Worm (Caenorhabditis elegans) whole organism, L3 larva: Measurements from ENCODE around the gene elf-1.

Source experiments
- R02D3.7 ChIP-seq: fragments of 150-350 bp; optimal IDR thresholded peaks from 2 replicates; lab custom pipeline; 2014; ENCODE audit warnings: missing biosample characterization, missing genetic modification characterization
- ZK546.5 ChIP-seq: sonication (generic microtip); optimal IDR thresholded peaks from 2 replicates; lab custom pipeline; 2017; ENCODE audit warnings: missing biosample characterization, missing genetic modification characterization
- aly-2 ChIP-seq: fragments of 150-350 bp; optimal IDR thresholded peaks from 2 replicates; lab custom pipeline; 2014; ENCODE audit warnings: missing biosample characterization, missing genetic modification characterization
- ama-1 ChIP-seq: fragments of 150-350 bp; optimal IDR thresholded peaks from 2 replicates; lab custom pipeline; 2018
- ceh-16 ChIP-seq: sonication (generic microtip); optimal IDR thresholded peaks from 2 replicates; lab custom pipeline; 2017; ENCODE audit warnings: missing biosample characterization, missing genetic modification characterization
- ceh-28 ChIP-seq: fragments of 150-350 bp; optimal IDR thresholded peaks from 2 replicates; lab custom pipeline; 2014; ENCODE audit warnings: missing biosample characterization, missing genetic modification reagents, missing genetic modification characterization
- ceh-82 ChIP-seq: fragments of 150-350 bp; optimal IDR thresholded peaks from 2 replicates; lab custom pipeline; 2014; ENCODE audit warnings: missing biosample characterization, missing genetic modification characterization
- ceh-9 ChIP-seq: sonication (generic microtip); optimal IDR thresholded peaks from 2 replicates; lab custom pipeline; 2018; ENCODE audit warnings: missing biosample characterization, missing genetic modification characterization
- egl-5 ChIP-seq: fragments of 150-350 bp; optimal IDR thresholded peaks from 2 replicates; lab custom pipeline; 2017; ENCODE audit warnings: missing biosample characterization, missing genetic modification reagents, missing genetic modification characterization, inconsistent platforms
- elt-2 ChIP-seq: sonication (generic microtip); optimal IDR thresholded peaks from 2 replicates; lab custom pipeline; 2016; ENCODE audit warnings: missing genetic modification reagents, mild to moderate bottlenecking, missing genetic modification characterization, missing compliant biosample characterization
- eor-1 ChIP-seq, 2 experiments: fragments of 150-350 bp; optimal IDR thresholded peaks; 2 replicates each; lab custom pipeline; 2014 to 2018; ENCODE audit warnings: missing biosample characterization in 2 of 2, missing genetic modification characterization in 2 of 2
- fkh-10 ChIP-seq: sonication (generic microtip); optimal IDR thresholded peaks from 2 replicates; lab custom pipeline; 2017; ENCODE audit warnings: missing biosample characterization, missing genetic modification reagents, missing genetic modification characterization
- fkh-2 ChIP-seq: fragments of 150-350 bp; optimal IDR thresholded peaks from 2 replicates; lab custom pipeline; 2014; ENCODE audit warnings: missing biosample characterization, missing genetic modification reagents, missing genetic modification characterization
- fos-1 ChIP-seq: fragments of 150-350 bp; optimal IDR thresholded peaks from 2 replicates; lab custom pipeline; 2014; ENCODE audit warnings: missing biosample characterization, missing genetic modification characterization
- lin-15B ChIP-seq: fragments of 150-350 bp; optimal IDR thresholded peaks from 2 replicates; lab custom pipeline; 2014; ENCODE audit warnings: missing biosample characterization, missing genetic modification characterization
- lin-39 ChIP-seq: fragments of 150-350 bp; optimal IDR thresholded peaks from 2 replicates; lab custom pipeline; 2018; ENCODE audit warnings: missing biosample characterization, missing genetic modification reagents, missing genetic modification characterization
- lsy-12 ChIP-seq: sonication (generic microtip); optimal IDR thresholded peaks from 2 replicates; lab custom pipeline; 2016; ENCODE audit warnings: mild to moderate bottlenecking, missing genetic modification characterization, missing compliant biosample characterization
- mml-1 ChIP-seq: fragments of 150-350 bp; sonication (generic microtip); optimal IDR thresholded peaks from 3 replicates; lab custom pipeline; 2014; ENCODE audit warnings: missing biosample characterization, missing genetic modification characterization
- nfya-1 ChIP-seq: sonication (generic microtip); optimal IDR thresholded peaks from 2 replicates; lab custom pipeline; 2017; ENCODE audit warnings: missing genetic modification characterization, mild to moderate bottlenecking, missing compliant biosample characterization, antibody characterized with exemption, moderate library complexity; ENCODE audit not compliant: insufficient read depth
- nhr-11 ChIP-seq: fragments of 150-350 bp; optimal IDR thresholded peaks from 2 replicates; lab custom pipeline; 2014; ENCODE audit warnings: missing biosample characterization, missing genetic modification characterization
- nhr-12 ChIP-seq: fragments of 150-350 bp; optimal IDR thresholded peaks from 2 replicates; lab custom pipeline; 2014; ENCODE audit warnings: missing biosample characterization, missing genetic modification characterization
- nhr-23 ChIP-seq: fragments of 150-350 bp; optimal IDR thresholded peaks from 2 replicates; lab custom pipeline; 2014; ENCODE audit warnings: missing biosample characterization, missing genetic modification reagents, missing genetic modification characterization
- nhr-237 ChIP-seq: fragments of 150-350 bp; optimal IDR thresholded peaks from 2 replicates; lab custom pipeline; 2014; ENCODE audit warnings: missing biosample characterization, missing genetic modification characterization
- nhr-25 ChIP-seq: sonication (generic microtip); optimal IDR thresholded peaks from 2 replicates; lab custom pipeline; 2017; ENCODE audit warnings: missing biosample characterization, missing genetic modification characterization
- nhr-43 ChIP-seq: sonication (generic microtip); optimal IDR thresholded peaks from 2 replicates; lab custom pipeline; 2016; ENCODE audit warnings: mild to moderate bottlenecking, missing genetic modification characterization, missing compliant biosample characterization; ENCODE audit not compliant: poor library complexity, severe bottlenecking
- nhr-67 ChIP-seq: fragments of 150-350 bp; optimal IDR thresholded peaks from 2 replicates; lab custom pipeline; 2014; ENCODE audit warnings: missing biosample characterization, missing genetic modification characterization
- nhr-76 ChIP-seq: fragments of 150-350 bp; sonication (generic microtip); optimal IDR thresholded peaks from 5 replicates; lab custom pipeline; 2014; ENCODE audit warnings: missing biosample characterization, missing genetic modification characterization
- nhr-77 ChIP-seq: fragments of 150-350 bp; optimal IDR thresholded peaks from 2 replicates; lab custom pipeline; 2014; ENCODE audit warnings: missing biosample characterization, missing genetic modification characterization
- pha-4 ChIP-seq: fragments of 150-350 bp; optimal IDR thresholded peaks from 2 replicates; lab custom pipeline; 2014; ENCODE audit warnings: missing biosample characterization, missing genetic modification reagents, missing genetic modification characterization
- pqm-1 ChIP-seq: fragments of 150-350 bp; optimal IDR thresholded peaks from 2 replicates; lab custom pipeline; 2017; ENCODE audit warnings: missing biosample characterization, missing genetic modification characterization, inconsistent platforms
- skn-1 ChIP-seq: fragments of 150-350 bp; optimal IDR thresholded peaks from 2 replicates; lab custom pipeline; 2014; ENCODE audit warnings: missing biosample characterization, missing genetic modification characterization
- snpc-4 ChIP-seq: fragments of 150-350 bp; optimal IDR thresholded peaks from 2 replicates; lab custom pipeline; 2014; ENCODE audit warnings: missing biosample characterization, missing genetic modification characterization
- tbx-2 ChIP-seq: sonication (generic microtip); optimal IDR thresholded peaks from 2 replicates; lab custom pipeline; 2016; ENCODE audit warnings: mild to moderate bottlenecking, missing genetic modification characterization, missing compliant biosample characterization
- unc-39 ChIP-seq: sonication (generic microtip); optimal IDR thresholded peaks from 4 replicates; lab custom pipeline; 2017; ENCODE audit warnings: missing biosample characterization, missing genetic modification characterization
- zag-1 ChIP-seq: fragments of 150-350 bp; optimal IDR thresholded peaks from 2 replicates; lab custom pipeline; 2014; ENCODE audit warnings: missing biosample characterization, missing genetic modification characterization
- ztf-4 ChIP-seq: fragments of 150-350 bp; optimal IDR thresholded peaks from 2 replicates; lab custom pipeline; 2014; ENCODE audit warnings: missing biosample characterization, missing genetic modification characterization

elf-1 gene

DNA sequence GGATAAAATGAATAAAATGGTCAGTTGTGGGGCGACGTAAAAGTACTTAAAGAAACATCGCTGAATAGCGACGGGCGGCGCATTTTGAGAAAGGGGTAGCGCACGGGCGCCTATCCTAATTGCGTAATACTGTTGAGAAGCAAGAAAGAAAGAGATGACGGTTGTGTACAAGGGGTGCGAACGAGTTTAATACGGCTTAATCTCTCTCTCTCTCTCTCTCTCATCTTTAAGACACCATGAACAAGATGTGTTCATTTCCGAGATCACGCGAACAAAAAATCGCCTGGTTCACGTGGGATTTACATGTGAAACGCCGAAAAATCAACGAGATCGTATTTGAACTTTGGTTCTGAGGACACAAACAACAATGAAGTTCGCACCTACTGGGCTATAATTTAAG is 70.7 kb downstream of the elf-1 start:
- TF ChIP-seq ama-1 (lab: Kevin White, UChicago) (no peak), egl-5 (no peak), tbx-2 (tag; lab: Kevin White, UChicago) (no peak), nhr-12 (tag; lab: Kevin White, UChicago) (no peak), R02D3.7 (tag; lab: Kevin White, UChicago) (no peak), ceh-82 (tag; lab: Kevin White, UChicago) (no peak), fkh-2 (tag; lab: Kevin White, UChicago) (no peak), snpc-4 (no peak), lsy-12 (tag; lab: Kevin White, UChicago) (no peak), nhr-23 (tag; lab: Kevin White, UChicago) (peak; percentile 1), fos-1 (tag; lab: Kevin White, UChicago) (no peak), nhr-25 (tag; lab: Kevin White, UChicago) (peak; percentile 69), nhr-43 (tag; lab: Kevin White, UChicago) (peak; percentile 80), nhr-67 (tag; lab: Kevin White, UChicago) (no peak), ztf-4 (tag; lab: Kevin White, UChicago) (no peak), pqm-1 (no peak), skn-1 (tag; lab: Kevin White, UChicago) (no peak), nhr-237 (no peak), ceh-9 (tag; lab: Kevin White, UChicago) (no peak)

DNA sequence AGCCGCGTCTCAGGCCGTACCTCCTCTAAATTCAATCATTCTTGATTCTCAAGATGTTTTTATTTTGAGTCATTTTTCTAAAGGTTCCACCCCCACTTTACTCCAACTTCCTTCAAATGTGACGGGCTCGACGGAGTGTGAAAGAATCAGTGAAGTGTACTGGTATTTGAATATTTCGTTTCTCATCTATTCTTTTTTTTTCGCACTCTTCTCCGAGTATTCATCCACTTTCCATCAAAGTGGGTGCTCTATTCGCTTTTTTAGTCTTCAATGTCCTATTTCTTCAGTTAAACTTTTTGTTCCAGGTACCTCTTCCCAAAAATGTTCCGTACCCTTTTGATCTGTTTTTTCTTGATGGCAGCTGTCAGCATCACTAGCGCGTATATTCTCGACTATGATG is 72.5 kb downstream of the elf-1 start, which contains the start of gene nlp-52:
Gene nlp-52, plus strand, starts transcription at position 301 of the 400 bp plus-strand sequence.
- no peak for TF ChIP-seq pha-4
- no peak for TF ChIP-seq egl-5
- no peak for TF ChIP-seq ama-1 (lab: Kevin White, UChicago)
- TF ChIP-seq mml-1, result no peak
- TF ChIP-seq nhr-77, result no peak
- TF ChIP-seq nhr-11, result no peak
- TF ChIP-seq elt-2 (tag; lab: Kevin White, UChicago), result no peak
- no peak for TF ChIP-seq lsy-12 (tag; lab: Kevin White, UChicago)

DNA sequence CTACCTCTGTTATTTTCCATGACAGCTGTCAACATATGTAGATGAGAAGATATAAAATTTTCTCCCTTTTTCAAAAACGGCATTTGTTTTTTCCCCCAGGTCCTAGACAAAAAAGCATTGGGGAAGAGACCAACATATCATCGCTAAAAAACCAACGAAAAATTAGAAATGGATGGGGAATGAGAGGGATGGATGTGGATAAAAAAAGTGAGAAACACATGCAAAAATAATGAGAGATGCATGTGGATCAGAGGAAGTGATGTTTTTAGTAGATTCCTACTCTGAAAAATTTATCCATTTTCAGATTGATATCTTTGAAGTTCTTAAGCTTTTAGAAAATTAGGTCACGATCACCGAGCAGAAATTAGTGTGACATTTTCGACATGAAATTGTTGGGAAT is 73.5 kb downstream of the elf-1 start:
- TF ChIP-seq fkh-10 (no peak), zag-1 (no peak), elt-2 (tag; lab: Kevin White, UChicago) (no peak), unc-39 (tag; lab: Kevin White, UChicago) (no peak), egl-5 (no peak), pha-4 (no peak), eor-1 (tag; optimal IDR thresholded peaks at IDR 0.05; lab: Kevin White, UChicago) (no peak)
- TF ChIP-seq, all 47 proteins: peak for 0

DNA sequence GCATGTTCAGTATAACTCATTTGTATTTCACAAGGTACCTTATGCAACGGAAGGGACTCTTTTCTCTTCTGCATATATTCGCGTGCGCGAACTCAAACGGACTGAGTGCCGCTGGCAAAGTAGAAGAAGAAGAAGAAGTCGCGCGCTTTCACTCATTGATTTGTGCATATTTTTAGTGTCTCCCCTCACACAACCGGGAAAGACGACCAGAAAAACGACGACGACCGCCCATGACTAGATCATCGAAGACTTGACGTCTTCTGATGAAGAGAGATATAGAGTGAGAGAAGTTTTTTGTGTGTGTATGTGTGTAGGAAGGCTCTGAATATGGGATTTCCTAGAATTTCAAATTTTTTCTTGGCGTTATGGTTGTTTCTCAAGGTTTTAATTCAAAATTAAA is 75.4 kb downstream of the elf-1 start:
- TF ChIP-seq nfya-1 (peak; percentile 47), eor-1 (tag; optimal IDR thresholded peaks at IDR 0.05; lab: Kevin White, UChicago) (no peak), lin-39 (tag; lab: Kevin White, UChicago) (peak; percentile 49), ceh-82 (tag; lab: Kevin White, UChicago) (no peak), lin-15B (tag; lab: Kevin White, UChicago) (peak; percentile 18), nhr-77 (no peak), ceh-9 (tag; lab: Kevin White, UChicago) (no peak), lsy-12 (tag; lab: Kevin White, UChicago) (no peak), nhr-76 (tag; lab: Kevin White, UChicago) (no peak), R02D3.7 (tag; lab: Kevin White, UChicago) (no peak), unc-39 (tag; lab: Kevin White, UChicago) (no peak), nhr-43 (tag; lab: Kevin White, UChicago) (no peak), ZK546.5 (tag; lab: Kevin White, UChicago) (no peak), nhr-25 (tag; lab: Kevin White, UChicago) (no peak), nhr-12 (tag; lab: Kevin White, UChicago) (no peak), pqm-1 (no peak), fkh-10 (peak; percentile 57)
- TF ChIP-seq, all 47 proteins: peak for 4

DNA sequence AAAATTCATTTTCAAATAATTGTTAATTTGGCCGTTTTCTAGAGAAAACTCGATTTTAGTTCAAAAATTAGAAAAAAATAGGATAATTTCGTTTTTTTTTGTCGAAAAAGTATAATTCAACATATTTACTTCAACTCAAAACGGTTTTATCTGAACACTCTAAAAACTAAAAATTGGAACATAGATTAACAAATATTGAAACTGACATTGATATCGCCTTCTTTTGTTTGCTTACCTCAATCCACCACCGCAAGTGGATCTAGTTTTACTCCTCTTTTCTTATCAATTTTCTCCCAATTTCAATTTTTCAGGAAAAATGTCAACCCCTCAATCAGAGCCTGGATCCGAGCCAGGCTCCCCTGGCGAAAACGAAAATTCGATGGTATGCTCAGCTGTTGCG is 75.9 kb downstream of the elf-1 start, which contains the start of gene ptl-1:
Gene ptl-1, plus strand, starts transcription at position 301 of the 400 bp plus-strand sequence.
- TF ChIP-seq pqm-1, result no peak
- no peak for TF ChIP-seq nhr-43 (tag; lab: Kevin White, UChicago)
- no peak for TF ChIP-seq tbx-2 (tag; lab: Kevin White, UChicago)
- no peak for TF ChIP-seq fos-1 (tag; lab: Kevin White, UChicago)
- TF ChIP-seq nhr-76 (tag; lab: Kevin White, UChicago), result no peak
- no peak for TF ChIP-seq mml-1
- TF ChIP-seq ceh-28 (tag; lab: Kevin White, UChicago), result no peak
- no peak for TF ChIP-seq egl-5
- no peak for TF ChIP-seq ceh-16
- TF ChIP-seq ZK546.5 (tag; lab: Kevin White, UChicago), result no peak
- no peak for TF ChIP-seq ceh-82 (tag; lab: Kevin White, UChicago)
- TF ChIP-seq aly-2 (tag; lab: Kevin White, UChicago), result no peak
